Fruit fly (Drosophila melanogaster) whole organism, embryonic: ENCODE results near the gene Atg14.

Experiments used
- Atf6 ChIP-seq: fragments of 200-800 bp; sonication (Bioruptor generic); IDR thresholded peaks from 2 replicates; pipeline ENCODE4 v1.3.6; 2022; ENCODE audit warnings: missing biosample characterization, missing genetic modification characterization
- BEAF-32 ChIP-seq: fragments of 200-800 bp; sonication (Bioruptor generic); optimal IDR thresholded peaks from 3 replicates; lab custom pipeline; 2017; ENCODE audit warnings: missing biosample characterization, missing genetic modification characterization, mild to moderate bottlenecking, moderate library complexity, missing genetic modification reagents
- BtbVII ChIP-seq: fragments of 200-800 bp; sonication (Bioruptor generic); optimal IDR thresholded peaks from 3 replicates; lab custom pipeline; 2017; ENCODE audit warnings: missing biosample characterization, mild to moderate bottlenecking, missing genetic modification characterization
- CG10147 ChIP-seq: fragments of 200-800 bp; sonication (Bioruptor generic); optimal IDR thresholded peaks from 2 replicates; lab custom pipeline; 2019; ENCODE audit warnings: missing biosample characterization, mild to moderate bottlenecking, missing genetic modification characterization, moderate library complexity
- CG10267 ChIP-seq: fragments of 200-800 bp; sonication (Bioruptor generic); optimal IDR thresholded peaks from 2 replicates; lab custom pipeline; 2018; ENCODE audit warnings: missing biosample characterization, mild to moderate bottlenecking, missing genetic modification characterization, moderate library complexity
- CG10274 ChIP-seq: fragments of 200-800 bp; sonication (Bioruptor generic); optimal IDR thresholded peaks from 3 replicates; lab custom pipeline; 2017; ENCODE audit warnings: missing biosample characterization, mild to moderate bottlenecking, missing genetic modification characterization
- CG12155 ChIP-seq: fragments of 200-800 bp; sonication (Bioruptor generic); optimal IDR thresholded peaks from 3 replicates; lab custom pipeline; 2016; ENCODE audit warnings: missing biosample characterization, missing genetic modification characterization
- CG15011 ChIP-seq: fragments of 200-800 bp; sonication (Bioruptor generic); optimal IDR thresholded peaks from 3 replicates; lab custom pipeline; 2018; ENCODE audit warnings: missing biosample characterization, mild to moderate bottlenecking, missing genetic modification characterization
- CG17802 ChIP-seq: fragments of 200-800 bp; sonication (Bioruptor generic); optimal IDR thresholded peaks from 2 replicates; lab custom pipeline; 2018; ENCODE audit warnings: missing biosample characterization, mild to moderate bottlenecking, missing genetic modification characterization, moderate library complexity
- CG17829 ChIP-seq: fragments of 200-800 bp; optimal IDR thresholded peaks from 2 replicates; lab custom pipeline; 2019; ENCODE audit warnings: missing biosample characterization, mild to moderate bottlenecking, missing genetic modification characterization, moderate library complexity
- CG30431 ChIP-seq: fragments of 200-800 bp; sonication (Bioruptor generic); optimal IDR thresholded peaks from 2 replicates; lab custom pipeline; 2017; ENCODE audit warnings: missing biosample characterization, missing genetic modification characterization
- CG31224 ChIP-seq: fragments of 200-800 bp; sonication (Bioruptor generic); IDR thresholded peaks from 2 replicates; pipeline ENCODE4 v1.3.6; 2022; ENCODE audit warnings: missing biosample characterization, missing genetic modification characterization
- CG32532 ChIP-seq: fragments of 200-800 bp; sonication (Bioruptor generic); IDR thresholded peaks from 2 replicates; pipeline ENCODE4 v1.3.6; 2022; ENCODE audit warnings: missing biosample characterization, missing genetic modification characterization
- CG6654 ChIP-seq: fragments of 200-800 bp; sonication (Bioruptor generic); optimal IDR thresholded peaks from 2 replicates; lab custom pipeline; 2017; ENCODE audit warnings: missing biosample characterization, mild to moderate bottlenecking, missing genetic modification characterization
- CG6854 ChIP-seq: fragments of 200-800 bp; sonication (Bioruptor generic); optimal IDR thresholded peaks from 3 replicates; lab custom pipeline; 2017; ENCODE audit warnings: missing biosample characterization, mild to moderate bottlenecking, missing genetic modification characterization
- CG7372 ChIP-seq: fragments of 200-800 bp; sonication (Bioruptor generic); IDR thresholded peaks from 2 replicates; pipeline ENCODE4 v1.3.6; 2022; ENCODE audit warnings: missing biosample characterization, missing genetic modification characterization
- CG9727 ChIP-seq: fragments of 200-800 bp; sonication (Bioruptor generic); optimal IDR thresholded peaks from 3 replicates; lab custom pipeline; 2017; ENCODE audit warnings: missing biosample characterization, mild to moderate bottlenecking, missing genetic modification characterization
- CG9797 ChIP-seq: fragments of 200-800 bp; sonication (Bioruptor generic); optimal IDR thresholded peaks from 3 replicates; lab custom pipeline; 2018; ENCODE audit warnings: missing biosample characterization, mild to moderate bottlenecking, missing genetic modification characterization
- Dip2 ChIP-seq: fragments of 200-800 bp; sonication (Bioruptor generic); IDR thresholded peaks from 2 replicates; pipeline ENCODE4 v1.3.6; 2022; ENCODE audit warnings: missing biosample characterization, missing genetic modification characterization
- Dp ChIP-seq: fragments of 200-800 bp; sonication (Bioruptor generic); optimal IDR thresholded peaks from 2 replicates; lab custom pipeline; 2018; ENCODE audit warnings: missing biosample characterization, mild to moderate bottlenecking, missing genetic modification characterization, moderate library complexity
- Drgx ChIP-seq: fragments of 200-800 bp; sonication (Bioruptor generic); IDR thresholded peaks from 2 replicates; pipeline ENCODE4 v1.3.6; 2022; ENCODE audit warnings: missing biosample characterization, missing genetic modification characterization
- ERR ChIP-seq: fragments of 200-800 bp; sonication (Bioruptor generic); optimal IDR thresholded peaks from 2 replicates; lab custom pipeline; 2016; ENCODE audit warnings: missing biosample characterization, missing genetic modification characterization
- Hmx ChIP-seq: fragments of 200-800 bp; sonication (Bioruptor generic); optimal IDR thresholded peaks from 2 replicates; lab custom pipeline; 2016; ENCODE audit warnings: missing biosample characterization, missing genetic modification characterization
- Kr ChIP-seq: fragments of 200-800 bp; sonication (Bioruptor generic); optimal IDR thresholded peaks from 2 replicates; lab custom pipeline; 2017; ENCODE audit warnings: missing biosample characterization, mild to moderate bottlenecking, missing genetic modification characterization
- MESR4 ChIP-seq: fragments of 200-800 bp; sonication (Bioruptor generic); optimal IDR thresholded peaks from 2 replicates; lab custom pipeline; 2018; ENCODE audit warnings: missing biosample characterization, mild to moderate bottlenecking, missing genetic modification characterization, moderate library complexity
- Poxn ChIP-seq: fragments of 200-800 bp; sonication (Bioruptor generic); IDR thresholded peaks from 2 replicates; pipeline ENCODE4 v1.3.6; 2022; ENCODE audit warnings: missing biosample characterization, missing genetic modification characterization
- Ravus ChIP-seq: fragments of 200-800 bp; sonication (Bioruptor generic); IDR thresholded peaks from 2 replicates; pipeline ENCODE4 v1.3.6; 2022; ENCODE audit warnings: missing biosample characterization, missing genetic modification characterization
- Rfx ChIP-seq: fragments of 200-800 bp; sonication (Bioruptor generic); IDR thresholded peaks from 2 replicates; pipeline ENCODE4 v1.3.6; 2022; ENCODE audit warnings: missing biosample characterization, missing genetic modification characterization
- Taf1 ChIP-seq: fragments of 200-800 bp; sonication (Bioruptor generic); IDR thresholded peaks from 2 replicates; pipeline ENCODE4 v1.3.6; 2022; ENCODE audit warnings: missing biosample characterization, missing genetic modification characterization
- bbx ChIP-seq: fragments of 200-800 bp; sonication (Bioruptor generic); IDR thresholded peaks from 2 replicates; pipeline ENCODE4 v1.3.6; 2022; ENCODE audit warnings: missing biosample characterization, missing genetic modification characterization; ENCODE audit not compliant: partially characterized antibody
- ci ChIP-seq: fragments of 200-800 bp; sonication (Bioruptor generic); IDR thresholded peaks from 3 replicates; pipeline ENCODE4 v1.3.6; 2022; ENCODE audit warnings: missing biosample characterization, missing genetic modification characterization
- corto ChIP-seq: fragments of 200-800 bp; sonication (Bioruptor generic); optimal IDR thresholded peaks from 2 replicates; lab custom pipeline; 2016; ENCODE audit warnings: missing biosample characterization, mild to moderate bottlenecking, missing genetic modification characterization, moderate library complexity
- dmrt99B ChIP-seq: fragments of 200-800 bp; sonication (Bioruptor generic); optimal IDR thresholded peaks from 2 replicates; lab custom pipeline; 2018; ENCODE audit warnings: missing biosample characterization, mild to moderate bottlenecking, missing genetic modification characterization, moderate library complexity
- dpn ChIP-seq, 2 experiments: fragments of 200-800 bp; sonication (Bioruptor generic); optimal IDR thresholded peaks; 3 replicates each; lab custom pipeline; 2016; ENCODE audit warnings: missing biosample characterization in 2 of 2, missing genetic modification characterization in 2 of 2
- jumu ChIP-seq: fragments of 200-800 bp; sonication (Bioruptor generic); optimal IDR thresholded peaks from 3 replicates; lab custom pipeline; 2016; ENCODE audit warnings: missing biosample characterization, missing genetic modification characterization
- lov ChIP-seq, 2 experiments: fragments of 200-800 bp in 1 of 2; fragments of >200 bp in 1 of 2; sonication (Bioruptor generic) in 1 of 2; IDR thresholded peaks in 1 of 2; optimal IDR thresholded peaks in 1 of 2; 2 replicates in 1 of 2; 3 replicates in 1 of 2; pipeline versions ENCODE4 v1.3.6 to Lab custom; 2017 to 2022; ENCODE audit warnings: missing biosample characterization in 1 of 2, missing genetic modification characterization in 1 of 2
- mam ChIP-seq: fragments of 200-800 bp; sonication (Bioruptor generic); optimal IDR thresholded peaks from 3 replicates; lab custom pipeline; 2016; ENCODE audit warnings: missing biosample characterization, missing genetic modification characterization
- nmo ChIP-seq: fragments of 200-800 bp; sonication (Bioruptor generic); optimal IDR thresholded peaks from 2 replicates; lab custom pipeline; 2018; ENCODE audit warnings: missing biosample characterization, mild to moderate bottlenecking, missing genetic modification characterization, moderate library complexity
- prd ChIP-seq, 3 experiments: fragments of >200 bp in 2 of 3; fragments of 200-800 bp in 1 of 3; sonication (Bioruptor generic) in 1 of 3; optimal IDR thresholded peaks in 2 of 3; IDR thresholded peaks in 1 of 3; 2 replicates in 2 of 3; 3 replicates in 1 of 3; pipeline versions ENCODE4 v1.3.6 to Lab custom; 2017 to 2022; ENCODE audit warnings: missing biosample characterization in 1 of 3, missing genetic modification characterization in 1 of 3
- sna ChIP-seq: fragments of 200-800 bp; sonication (Bioruptor generic); IDR thresholded peaks from 2 replicates; pipeline ENCODE4 v1.3.6; 2022; ENCODE audit warnings: missing biosample characterization, missing genetic modification characterization; ENCODE audit not compliant: partially characterized antibody
- so ChIP-seq: fragments of 200-800 bp; sonication (Bioruptor generic); IDR thresholded peaks from 3 replicates; pipeline ENCODE4 v1.3.6; 2022; ENCODE audit warnings: missing biosample characterization, missing genetic modification characterization
- unc-4 ChIP-seq: fragments of 200-800 bp; sonication (Bioruptor generic); IDR thresholded peaks from 2 replicates; pipeline ENCODE4 v1.3.6; 2022; ENCODE audit warnings: missing biosample characterization, missing genetic modification characterization; ENCODE audit not compliant: partially characterized antibody
- wdn ChIP-seq: fragments of 200-800 bp; sonication (Bioruptor generic); IDR thresholded peaks from 2 replicates; pipeline ENCODE4 v1.3.6; 2022; ENCODE audit warnings: missing biosample characterization, missing genetic modification characterization
- wek ChIP-seq: fragments of 200-800 bp; sonication (Bioruptor generic); optimal IDR thresholded peaks from 3 replicates; lab custom pipeline; 2018; ENCODE audit warnings: missing biosample characterization, mild to moderate bottlenecking, missing genetic modification characterization, moderate library complexity
- zen2 ChIP-seq: fragments of 200-800 bp; sonication (Bioruptor generic); IDR thresholded peaks from 3 replicates; pipeline ENCODE4 v1.3.6; 2022; ENCODE audit warnings: missing biosample characterization, missing genetic modification characterization; ENCODE audit not compliant: partially characterized antibody
- zfh1 ChIP-seq: fragments of 200-800 bp; sonication (Bioruptor generic); IDR thresholded peaks from 3 replicates; pipeline ENCODE4 v1.3.6; 2022; ENCODE audit warnings: missing biosample characterization, missing genetic modification characterization

Atg14 gene

DNA sequence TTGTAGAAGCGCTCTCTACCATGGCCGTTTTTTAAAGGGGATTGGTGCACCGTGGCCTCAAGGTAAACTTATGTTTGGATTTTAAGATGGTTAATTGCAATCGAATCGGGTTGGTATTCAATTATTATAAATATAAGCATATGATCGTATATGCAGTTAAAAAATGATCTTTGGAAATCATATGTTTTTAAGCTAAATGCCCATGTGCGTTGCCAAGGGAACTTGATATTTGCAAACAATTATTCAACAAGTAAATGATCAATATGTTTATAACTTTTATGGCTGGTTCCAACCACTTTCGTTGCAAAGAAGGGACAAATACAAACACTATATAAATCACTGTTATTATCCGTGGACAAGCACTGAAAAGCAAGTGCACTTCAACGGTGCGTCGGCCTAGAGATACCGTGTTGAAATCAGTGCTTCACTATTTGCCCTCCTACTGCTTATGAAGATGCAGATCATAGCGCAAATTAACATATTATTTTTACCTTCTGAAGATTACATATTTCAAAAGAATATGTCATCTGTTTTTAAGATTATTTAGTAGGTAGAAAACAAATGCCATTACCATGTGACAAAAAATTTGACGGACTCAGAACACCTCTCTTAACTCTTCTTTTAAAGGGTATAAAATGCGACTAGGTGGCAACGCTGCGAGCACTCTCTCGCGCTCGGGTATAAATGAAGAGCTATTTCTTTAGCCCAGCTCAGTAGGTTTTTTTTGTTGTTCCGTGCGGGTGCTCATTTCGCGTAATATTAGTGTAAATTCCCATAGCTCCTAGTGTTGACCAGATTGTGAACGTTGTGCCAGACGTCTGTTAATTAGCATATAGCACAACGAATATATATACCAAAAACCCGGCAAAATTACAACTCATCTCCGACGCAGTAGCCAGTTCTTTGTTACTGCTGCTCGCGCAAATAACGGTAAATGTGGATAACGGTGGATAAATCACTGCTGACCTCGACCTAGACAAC is 41.5 kb downstream of the Atg14 start, which contains the start of gene rdog (continued):
- TF ChIP-seq corto (GFP tag; lab: Kevin White, UChicago) (no peak), CG7372 (GFP tag; lab: Robert Waterston, UW) (no peak), prd (optimal IDR thresholded peaks at IDR 0.05; lab: Kevin White, UChicago) (no peak), prd (GFP tag; IDR thresholded peaks at IDR 0.05; lab: Robert Waterston, UW) (peak; percentile 65; the same call in 2 of the 3 replicates), nmo (GFP tag; lab: Kevin White, UChicago) (no peak), CG31224 (GFP tag; lab: Robert Waterston, UW) (no peak; the same call in 1 of the 2 replicates), wdn (GFP tag; lab: Robert Waterston, UW) (peak; percentile 56), CG6854 (GFP tag; lab: Kevin White, UChicago) (peak; percentile 72), Poxn (no peak), bbx (GFP tag; lab: Robert Waterston, UW) (no peak), CG32532 (GFP tag; lab: Robert Waterston, UW) (peak; percentile 64; the same call in 1 of the 2 replicates), ERR (GFP tag; lab: Kevin White, UChicago) (peak; percentile 54), unc-4 (GFP tag; lab: Robert Waterston, UW) (no peak), CG10274 (GFP tag; lab: Kevin White, UChicago) (peak; percentile 46), CG6654 (GFP tag; lab: Kevin White, UChicago) (peak; percentile 36), CG9727 (GFP tag; lab: Kevin White, UChicago) (peak; percentile 89), Taf1 (GFP tag; lab: Robert Waterston, UW) (no peak), dpn (GFP tag; optimal IDR thresholded peaks at IDR 0.05; lab: Kevin White, UChicago) (peak; percentile 86 to 88), CG17829 (tag; lab: Kevin White, UChicago) (peak; percentile 84), CG10267 (tag; lab: Kevin White, UChicago) (peak; percentile 78), CG12155 (GFP tag; lab: Kevin White, UChicago) (peak; percentile 69), CG9797 (GFP tag; lab: Kevin White, UChicago) (no peak), zen2 (GFP tag; lab: Robert Waterston, UW) (no peak), Drgx (GFP tag; lab: Robert Waterston, UW) (no peak; the same call in 1 of the 2 replicates), CG17802 (peak; percentile 39), CG30431 (GFP tag; lab: Kevin White, UChicago) (peak; percentile 62), Hmx (GFP tag; lab: Kevin White, UChicago) (peak; percentile 80), sna (no peak), lov (optimal IDR thresholded peaks at IDR 0.05; lab: Kevin White, UChicago) (no peak), lov (GFP tag; IDR thresholded peaks at IDR 0.05; lab: Robert Waterston, UW) (no peak), Dp (GFP tag; lab: Kevin White, UChicago) (no peak), Dip2 (GFP tag; lab: Robert Waterston, UW) (no peak), zfh1 (GFP tag; lab: Robert Waterston, UW) (peak; percentile 50; the same call in 1 of the 3 replicates), jumu (GFP tag; lab: Kevin White, UChicago) (peak; percentile 64), CG15011 (GFP tag; lab: Kevin White, UChicago) (peak; percentile 75), Rfx (GFP tag; lab: Robert Waterston, UW) (peak; percentile 74), Ravus (GFP tag; lab: Robert Waterston, UW) (no peak), BEAF-32 (GFP tag; lab: Kevin White, UChicago) (no peak), Kr (GFP tag; lab: Kevin White, UChicago) (peak; percentile 82), Atf6 (GFP tag; lab: Robert Waterston, UW) (peak; percentile 82), so (GFP tag; lab: Robert Waterston, UW) (no peak; the same call in 2 of the 3 replicates), BtbVII (GFP tag; lab: Kevin White, UChicago) (peak; percentile 63), ci (GFP tag; lab: Robert Waterston, UW) (0 out of 3 replicates have a peak, but pooled peaks have one; percentile 6), CG10147 (peak; percentile 80), mam (GFP tag; lab: Kevin White, UChicago) (peak; percentile 75), dmrt99B (tag; lab: Kevin White, UChicago) (peak; percentile 76), wek (peak; percentile 11), MESR4 (GFP tag; lab: Kevin White, UChicago) (peak; percentile 3)
